Fruit fly (Drosophila melanogaster) whole organism, embryonic: ENCODE measurements around the gene CG44261.

Source experiments
- Aef1 ChIP-seq: fragments of 200-800 bp; sonication (Bioruptor generic); IDR thresholded peaks from 3 replicates; pipeline ENCODE4 v1.3.6; 2022; ENCODE audit warnings: missing biosample characterization, missing genetic modification characterization
- C15 ChIP-seq: fragments of 200-800 bp; sonication (Bioruptor generic); IDR thresholded peaks from 3 replicates; pipeline ENCODE4 v1.3.6; 2022; ENCODE audit warnings: missing biosample characterization, missing genetic modification characterization
- CG10209 ChIP-seq: fragments of 200-800 bp; sonication (Bioruptor generic); optimal IDR thresholded peaks from 3 replicates; lab custom pipeline; 2017; ENCODE audit warnings: missing biosample characterization, mild to moderate bottlenecking, missing genetic modification characterization, missing genetic modification reagents
- CG1529 ChIP-seq: fragments of 200-800 bp; sonication (Bioruptor generic); optimal IDR thresholded peaks from 3 replicates; lab custom pipeline; 2018; ENCODE audit warnings: missing biosample characterization, missing genetic modification characterization
- CG15479 ChIP-seq: fragments of 200-800 bp; sonication (Bioruptor generic); optimal IDR thresholded peaks from 3 replicates; lab custom pipeline; 2019; ENCODE audit warnings: missing biosample characterization, mild to moderate bottlenecking, missing genetic modification characterization, moderate library complexity
- CG15696 ChIP-seq: fragments of 200-800 bp; sonication (Bioruptor generic); optimal IDR thresholded peaks from 2 replicates; lab custom pipeline; 2019; ENCODE audit warnings: missing biosample characterization, mild to moderate bottlenecking, missing genetic modification characterization, moderate library complexity
- CG1603 ChIP-seq: fragments of 200-800 bp; sonication (Bioruptor generic); optimal IDR thresholded peaks from 2 replicates; lab custom pipeline; 2019; ENCODE audit warnings: missing biosample characterization, mild to moderate bottlenecking, missing genetic modification characterization, moderate library complexity
- CG17568 ChIP-seq: fragments of 200-800 bp; sonication (Bioruptor generic); optimal IDR thresholded peaks from 2 replicates; lab custom pipeline; 2018; ENCODE audit warnings: missing biosample characterization, mild to moderate bottlenecking, missing genetic modification characterization, moderate library complexity
- CG17829 ChIP-seq: fragments of 200-800 bp; optimal IDR thresholded peaks from 2 replicates; lab custom pipeline; 2019; ENCODE audit warnings: missing biosample characterization, mild to moderate bottlenecking, missing genetic modification characterization, moderate library complexity
- CG2202 ChIP-seq: fragments of 200-800 bp; sonication (Bioruptor generic); optimal IDR thresholded peaks from 2 replicates; lab custom pipeline; 2018; ENCODE audit warnings: missing biosample characterization, mild to moderate bottlenecking, missing genetic modification characterization
- CG34422 ChIP-seq: fragments of 200-800 bp; sonication (Bioruptor generic); IDR thresholded peaks from 3 replicates; pipeline ENCODE4 v1.3.6; 2022; ENCODE audit warnings: missing biosample characterization, missing genetic modification characterization
- CG4617 ChIP-seq: fragments of 200-800 bp; sonication (Bioruptor generic); optimal IDR thresholded peaks from 3 replicates; lab custom pipeline; 2016; ENCODE audit warnings: missing biosample characterization, missing genetic modification characterization, borderline replicate concordance
- CG6175 ChIP-seq: fragments of 200-800 bp; sonication (Bioruptor generic); IDR thresholded peaks from 3 replicates; pipeline ENCODE4 v1.3.6; 2022; ENCODE audit warnings: missing biosample characterization, missing genetic modification characterization
- CG7786 ChIP-seq: fragments of 200-800 bp; sonication (Bioruptor generic); optimal IDR thresholded peaks from 2 replicates; lab custom pipeline; 2016; ENCODE audit warnings: missing biosample characterization, missing genetic modification characterization
- CG8359 ChIP-seq: fragments of 200-800 bp; sonication (Bioruptor generic); optimal IDR thresholded peaks from 2 replicates; lab custom pipeline; 2017; ENCODE audit warnings: missing biosample characterization, mild to moderate bottlenecking, missing genetic modification characterization, borderline replicate concordance
- CG8478 ChIP-seq: fragments of >200 bp; optimal IDR thresholded peaks from 2 replicates; lab custom pipeline; 2018
- CG9876 ChIP-seq: fragments of 200-800 bp; sonication (Bioruptor generic); optimal IDR thresholded peaks from 2 replicates; lab custom pipeline; 2016; ENCODE audit warnings: missing biosample characterization, missing genetic modification characterization
- CkIIα-i1 ChIP-seq: fragments of 200-800 bp; sonication (Bioruptor generic); IDR thresholded peaks from 2 replicates; pipeline ENCODE4 v1.3.6; 2022; ENCODE audit warnings: missing biosample characterization, missing genetic modification characterization
- CoRest ChIP-seq: fragments of 200-800 bp; sonication (Bioruptor generic); optimal IDR thresholded peaks from 3 replicates; lab custom pipeline; 2018; ENCODE audit warnings: missing biosample characterization, mild to moderate bottlenecking, missing genetic modification characterization, moderate library complexity
- D19B ChIP-seq: fragments of 200-800 bp; sonication (Bioruptor generic); optimal IDR thresholded peaks from 2 replicates; lab custom pipeline; 2017; ENCODE audit warnings: missing biosample characterization, mild to moderate bottlenecking, missing genetic modification characterization
- Gug ChIP-seq: fragments of 200-800 bp; sonication (Bioruptor generic); IDR thresholded peaks from 4 replicates; pipeline ENCODE4 v1.3.6; 2022; ENCODE audit warnings: missing biosample characterization, missing genetic modification characterization
- HmgZ ChIP-seq: fragments of 200-800 bp; sonication (Bioruptor generic); optimal IDR thresholded peaks from 2 replicates; lab custom pipeline; 2018; ENCODE audit warnings: missing biosample characterization, mild to moderate bottlenecking, missing genetic modification characterization
- Lim3 ChIP-seq: fragments of 200-800 bp; sonication (Bioruptor generic); IDR thresholded peaks from 2 replicates; pipeline ENCODE4 v1.3.6; 2022; ENCODE audit warnings: missing biosample characterization, missing genetic modification characterization
- Neu2 ChIP-seq: fragments of 200-800 bp; sonication (Bioruptor generic); optimal IDR thresholded peaks from 3 replicates; lab custom pipeline; 2016; ENCODE audit warnings: missing biosample characterization, missing genetic modification characterization, borderline replicate concordance
- Oaz ChIP-seq: fragments of 200-800 bp; sonication (Bioruptor generic); IDR thresholded peaks from 2 replicates; pipeline ENCODE4 v1.3.6; 2022; ENCODE audit warnings: missing biosample characterization, missing genetic modification characterization
- PHDP ChIP-seq: fragments of 200-800 bp; sonication (Bioruptor generic); optimal IDR thresholded peaks from 3 replicates; lab custom pipeline; 2018; ENCODE audit warnings: missing biosample characterization, mild to moderate bottlenecking, missing genetic modification characterization, moderate library complexity
- Rfx ChIP-seq: fragments of 200-800 bp; sonication (Bioruptor generic); IDR thresholded peaks from 2 replicates; pipeline ENCODE4 v1.3.6; 2022; ENCODE audit warnings: missing biosample characterization, missing genetic modification characterization
- Tbp ChIP-seq: fragments of >200 bp; optimal IDR thresholded peaks from 2 replicates; lab custom pipeline; 2018; ENCODE audit warnings: missing biosample characterization, missing genetic modification characterization
- Usf ChIP-seq: fragments of 200-800 bp; sonication (Bioruptor generic); optimal IDR thresholded peaks from 2 replicates; lab custom pipeline; 2017; ENCODE audit warnings: missing genotype, missing biosample characterization, missing genetic modification characterization
- cas ChIP-seq: fragments of 200-800 bp; sonication (Bioruptor generic); IDR thresholded peaks from 2 replicates; pipeline ENCODE4 v1.3.6; 2022; ENCODE audit warnings: missing biosample characterization, missing genetic modification characterization
- chinmo ChIP-seq: fragments of 200-800 bp; sonication (Bioruptor generic); IDR thresholded peaks from 4 replicates; pipeline ENCODE4 v1.3.6; 2022; ENCODE audit warnings: missing biosample characterization, missing genetic modification characterization; ENCODE audit not compliant: partially characterized antibody
- da ChIP-seq: fragments of 200-800 bp; sonication (Bioruptor generic); optimal IDR thresholded peaks from 2 replicates; lab custom pipeline; 2016; ENCODE audit warnings: missing biosample characterization, missing genetic modification characterization
- ewg ChIP-seq: fragments of 200-800 bp; sonication (Bioruptor generic); optimal IDR thresholded peaks from 3 replicates; lab custom pipeline; 2017; ENCODE audit warnings: mild to moderate bottlenecking, missing biosample characterization, missing genetic modification reagents, missing genetic modification characterization
- fu2 ChIP-seq: fragments of 200-800 bp; sonication (Bioruptor generic); optimal IDR thresholded peaks from 2 replicates; lab custom pipeline; 2016; ENCODE audit warnings: missing biosample characterization, missing genetic modification characterization
- gce ChIP-seq: fragments of 200-800 bp; sonication (Bioruptor generic); IDR thresholded peaks from 3 replicates; pipeline ENCODE4 v1.3.6; 2022; ENCODE audit warnings: missing biosample characterization, missing genetic modification characterization
- gcm ChIP-seq: fragments of 200-800 bp; sonication (Bioruptor generic); optimal IDR thresholded peaks from 2 replicates; lab custom pipeline; 2019; ENCODE audit warnings: missing biosample characterization, mild to moderate bottlenecking, missing genetic modification characterization, moderate library complexity
- gt ChIP-seq: fragments of 200-800 bp; sonication (Bioruptor generic); IDR thresholded peaks from 2 replicates; pipeline ENCODE4 v1.3.6; 2022; ENCODE audit warnings: missing biosample characterization, missing genetic modification characterization
- hth ChIP-seq: fragments of >200 bp; optimal IDR thresholded peaks from 2 replicates; lab custom pipeline; 2017; ENCODE audit warnings: inconsistent platforms
- kay ChIP-seq: fragments of 200-800 bp; sonication (Bioruptor generic); optimal IDR thresholded peaks from 2 replicates; lab custom pipeline; 2016; ENCODE audit warnings: missing biosample characterization, missing genetic modification characterization
- klu ChIP-seq: fragments of 200-800 bp; sonication (Bioruptor generic); IDR thresholded peaks from 2 replicates; pipeline ENCODE4 v1.3.6; 2022; ENCODE audit warnings: missing biosample characterization, missing genetic modification characterization
- mirr ChIP-seq: fragments of 200-800 bp; sonication (Bioruptor generic); optimal IDR thresholded peaks from 3 replicates; lab custom pipeline; 2018; ENCODE audit warnings: missing biosample characterization, mild to moderate bottlenecking, missing genetic modification characterization
- phol ChIP-seq: fragments of 200-800 bp; sonication (Bioruptor generic); optimal IDR thresholded peaks from 3 replicates; lab custom pipeline; 2018; ENCODE audit warnings: missing biosample characterization, mild to moderate bottlenecking, missing genetic modification characterization, moderate library complexity
- pros ChIP-seq: fragments of 200-800 bp; sonication (Bioruptor generic); optimal IDR thresholded peaks from 3 replicates; lab custom pipeline; 2019; ENCODE audit warnings: missing biosample characterization, mild to moderate bottlenecking, missing genetic modification characterization, moderate library complexity
- scrt ChIP-seq: fragments of 200-800 bp; sonication (Bioruptor generic); optimal IDR thresholded peaks from 2 replicates; lab custom pipeline; 2018; ENCODE audit warnings: missing biosample characterization, mild to moderate bottlenecking, missing genetic modification characterization, moderate library complexity
- sens-2 ChIP-seq: fragments of 200-800 bp; sonication (Bioruptor generic); IDR thresholded peaks from 2 replicates; pipeline ENCODE4 v1.3.6; 2022; ENCODE audit warnings: missing biosample characterization, missing genetic modification characterization
- sima ChIP-seq: fragments of 200-800 bp; sonication (Bioruptor generic); optimal IDR thresholded peaks from 2 replicates; lab custom pipeline; 2016; ENCODE audit warnings: missing biosample characterization, missing genetic modification characterization
- ssp ChIP-seq: fragments of 200-800 bp; sonication (Bioruptor generic); IDR thresholded peaks from 2 replicates; pipeline ENCODE4 v1.3.6; 2022; ENCODE audit warnings: missing biosample characterization, missing genetic modification characterization
- tll ChIP-seq, 2 experiments: fragments of 200-800 bp in 1 of 2; fragments of >200 bp in 1 of 2; sonication (Bioruptor generic) in 1 of 2; optimal IDR thresholded peaks; 2 replicates each; lab custom pipeline; 2017 to 2019; ENCODE audit warnings: missing biosample characterization in 2 of 2, missing genetic modification characterization in 2 of 2, mild to moderate bottlenecking in 1 of 2, moderate library complexity in 1 of 2
- ttk ChIP-seq: fragments of 200-800 bp; sonication (Bioruptor generic); IDR thresholded peaks from 2 replicates; pipeline ENCODE4 v2.1.2; 2022; ENCODE audit warnings: missing biosample characterization, missing genetic modification characterization
- wek ChIP-seq: fragments of 200-800 bp; sonication (Bioruptor generic); optimal IDR thresholded peaks from 3 replicates; lab custom pipeline; 2018; ENCODE audit warnings: missing biosample characterization, mild to moderate bottlenecking, missing genetic modification characterization, moderate library complexity
- zen2 ChIP-seq: fragments of 200-800 bp; sonication (Bioruptor generic); IDR thresholded peaks from 3 replicates; pipeline ENCODE4 v1.3.6; 2022; ENCODE audit warnings: missing biosample characterization, missing genetic modification characterization; ENCODE audit not compliant: partially characterized antibody

CG44261 gene

dm6 chr3R:9394385-9395042 lies 13.5 kb downstream of the CG44261 start, which contains the start of gene FER (continued):
- TF ChIP-seq CG15696 (tag; lab: Kevin White, UChicago) (no peak), Usf (GFP tag; lab: Kevin White, UChicago) (no peak), klu (GFP tag; lab: Robert Waterston, UW) (no peak), gce (no peak; the same call in 2 of the 3 replicates), CG8478 (lab: Kevin White, UChicago) (no peak), Neu2 (GFP tag; lab: Kevin White, UChicago) (no peak), hth (no peak), wek (GFP tag; lab: Kevin White, UChicago) (peak; percentile 63), C15 (GFP tag; lab: Robert Waterston, UW) (no peak), Rfx (peak; percentile 56; the same call in 1 of the 2 replicates), Oaz (GFP tag; lab: Robert Waterston, UW) (no peak), sima (no peak), ewg (no peak), Tbp (GFP tag; lab: Kevin White, UChicago) (no peak), cas (GFP tag; lab: Robert Waterston, UW) (no peak), CG7786 (GFP tag; lab: Kevin White, UChicago) (peak; percentile 22), scrt (GFP tag; lab: Kevin White, UChicago) (peak; percentile 57), CkIIα-i1 (no peak), CG10209 (peak; percentile 18), CG1603 (tag; lab: Kevin White, UChicago) (no peak), CoRest (tag; lab: Kevin White, UChicago) (no peak), zen2 (no peak), Aef1 (GFP tag; lab: Robert Waterston, UW) (no peak), CG15479 (GFP tag; lab: Kevin White, UChicago) (no peak), CG2202 (no peak), CG1529 (GFP tag; lab: Kevin White, UChicago) (peak; percentile 35), kay (GFP tag; lab: Kevin White, UChicago) (no peak), CG4617 (GFP tag; lab: Kevin White, UChicago) (peak; percentile 6), gt (GFP tag; lab: Robert Waterston, UW) (no peak), CG9876 (GFP tag; lab: Kevin White, UChicago) (no peak), PHDP (tag; lab: Kevin White, UChicago) (peak; percentile 50), mirr (GFP tag; lab: Kevin White, UChicago) (peak; percentile 54), ssp (no peak), fu2 (GFP tag; lab: Kevin White, UChicago) (no peak), gcm (GFP tag; lab: Kevin White, UChicago) (peak; percentile 30), tll (GFP tag; optimal IDR thresholded peaks at IDR 0.05; lab: Kevin White, UChicago) (peak in 1 of 2 experiments; percentile 50), CG8359 (GFP tag; lab: Kevin White, UChicago) (no peak), Lim3 (no peak), da (GFP tag; lab: Kevin White, UChicago) (no peak), phol (no peak), CG17829 (tag; lab: Kevin White, UChicago) (peak; percentile 40), D19B (GFP tag; lab: Kevin White, UChicago) (no peak), pros (GFP tag; lab: Kevin White, UChicago) (no peak), CG6175 (GFP tag; lab: Robert Waterston, UW) (no peak), sens-2 (no peak), CG34422 (peak; percentile 67; the same call in 1 of the 3 replicates), HmgZ (tag; lab: Kevin White, UChicago) (peak; percentile 63), CG17568 (GFP tag; lab: Kevin White, UChicago) (peak; percentile 35), Gug (GFP tag; lab: Robert Waterston, UW) (no peak; the same call in 3 of the 4 replicates), ttk (no peak), chinmo (GFP tag; lab: Robert Waterston, UW) (peak; percentile 97)
